Fruit fly (Drosophila melanogaster): ENCODE results near the gene TotF.

TotF gene

dm6 chr2L:19949600-19949999, 37.4 kb upstream of the TotF start:
- TF ChIP-seq eg (GFP tag; IDR thresholded peaks at IDR 0.05) (no peak), esn (GFP tag; optimal IDR thresholded peaks at IDR 0.05) (no peak), fkh (GFP tag; optimal IDR thresholded peaks at IDR 0.05) (peak; percentile 47), CG6163 (GFP tag; IDR thresholded peaks at IDR 0.05) (no peak), Eip75B (GFP tag; optimal IDR thresholded peaks at IDR 0.05) (no peak), Eip78C (GFP tag) (peak; percentile 32)

dm6 chr2L:19947992-19948524, 35.9 kb upstream of the TotF start:
- TF ChIP-seq ss (GFP tag; optimal IDR thresholded peaks at IDR 0.05) (no peak), Blimp-1 (GFP tag; optimal IDR thresholded peaks at IDR 0.05) (peak; percentile 53)

DNA sequence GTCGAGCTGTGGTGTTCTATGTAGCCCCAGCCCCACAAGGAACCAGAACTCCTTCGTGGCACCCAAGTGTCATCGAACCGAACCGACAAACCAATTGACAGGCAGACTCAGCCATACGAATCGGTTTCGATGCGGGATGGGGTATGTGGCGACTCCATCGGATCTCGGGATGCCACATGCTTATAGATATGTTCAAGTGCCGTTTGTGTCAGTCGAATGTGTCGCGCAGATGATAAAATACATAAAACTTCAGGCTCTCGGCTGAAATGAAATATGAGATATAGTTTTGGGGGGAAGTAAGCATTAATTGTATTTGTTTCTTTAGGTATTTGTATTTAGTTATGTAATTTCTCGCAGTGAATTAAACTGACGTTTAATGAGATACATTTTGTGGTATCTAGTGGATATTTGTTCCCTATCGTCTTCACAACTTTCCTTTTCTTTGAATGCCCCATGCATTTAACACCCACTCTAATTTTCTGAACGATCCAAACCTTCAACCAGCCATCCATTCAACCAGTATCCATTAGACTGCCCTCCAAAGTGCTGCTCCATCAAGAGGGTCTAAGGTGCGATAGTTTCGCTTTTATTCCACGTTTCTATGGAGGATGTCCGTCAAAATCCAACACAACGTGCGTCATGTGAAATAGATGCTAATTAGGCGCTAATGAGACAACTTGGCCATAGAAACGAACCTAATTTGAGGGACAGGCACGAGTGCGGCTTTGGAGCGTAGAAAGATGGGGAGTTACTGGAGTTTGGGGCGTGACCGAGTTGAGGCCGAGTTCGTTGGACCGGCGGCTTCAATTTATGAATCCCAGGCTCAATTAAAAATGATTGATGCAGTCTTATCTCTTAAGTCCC, 32.4 kb upstream of the TotF start:
- TF ChIP-seq CG11762 (GFP tag; optimal IDR thresholded peaks at IDR 0.05; ENCODE audit: insufficient read depth) = no peak
- TF ChIP-seq Ets21C (GFP tag; optimal IDR thresholded peaks at IDR 0.05) = no peak
- TF ChIP-seq Lpt (GFP tag; optimal IDR thresholded peaks at IDR 0.05) = no peak
- no peak for TF ChIP-seq CG3919 (GFP tag; optimal IDR thresholded peaks at IDR 0.05)
- TF ChIP-seq salr (GFP tag; optimal IDR thresholded peaks at IDR 0.05) = no peak
- TF ChIP-seq CG16779 (tag; optimal IDR thresholded peaks at IDR 0.05) = no peak
- no peak for TF ChIP-seq Eip93F (GFP tag; optimal IDR thresholded peaks at IDR 0.05)
- TF ChIP-seq CG6276 (GFP tag; optimal IDR thresholded peaks at IDR 0.05) = no peak
- no peak for TF ChIP-seq Smox (GFP tag; optimal IDR thresholded peaks at IDR 0.05)
- TF ChIP-seq spab (GFP tag; optimal IDR thresholded peaks at IDR 0.05) = no peak
- TF ChIP-seq CG34406 (GFP tag; optimal IDR thresholded peaks at IDR 0.05) = no peak
- no peak for TF ChIP-seq net (GFP tag; optimal IDR thresholded peaks at IDR 0.05)
- TF ChIP-seq OdsH (GFP tag; optimal IDR thresholded peaks at IDR 0.05) = no peak
- no peak for TF ChIP-seq fkh (GFP tag; optimal IDR thresholded peaks at IDR 0.05)
- no peak for TF ChIP-seq CG6792 (GFP tag; optimal IDR thresholded peaks at IDR 0.05)

dm6 chr2L:19943112-19943511, 30.9 kb upstream of the TotF start:
- TF ChIP-seq OdsH (GFP tag; optimal IDR thresholded peaks at IDR 0.05) (no peak), Eip78C (GFP tag) (no peak), svp (GFP tag) (peak; percentile 40), CG6808 (GFP tag; optimal IDR thresholded peaks at IDR 0.05) (no peak), CG10631 (GFP tag; optimal IDR thresholded peaks at IDR 0.05) (no peak), Ets21C (GFP tag; optimal IDR thresholded peaks at IDR 0.05) (no peak)

- TF ChIP-seq svp (GFP tag) = peak; percentile 47
- no peak for TF ChIP-seq CG4318 (GFP tag; optimal IDR thresholded peaks at IDR 0.05)
Measured at dm6 chr2L:19942510-19942909, 30.3 kb upstream of the TotF start.

- peak; percentile 84 for TF ChIP-seq CG32006 (GFP tag; optimal IDR thresholded peaks at IDR 0.05)
- peak; percentile 82 for TF ChIP-seq CG6163 (GFP tag; IDR thresholded peaks at IDR 0.05)
- peak; percentile 86 for TF ChIP-seq svp (GFP tag)
- peak; percentile 75 for TF ChIP-seq Gug (GFP tag; IDR thresholded peaks at IDR 0.05)
- peak; percentile 32 for TF ChIP-seq cyc (GFP tag; optimal IDR thresholded peaks at IDR 0.05)
- peak; percentile 67 for TF ChIP-seq CG16779 (tag; optimal IDR thresholded peaks at IDR 0.05)
- peak; percentile 90 for TF ChIP-seq esn (GFP tag; optimal IDR thresholded peaks at IDR 0.05)
- TF ChIP-seq Sox14 (GFP tag; optimal IDR thresholded peaks at IDR 0.05) = peak; percentile 83
- TF ChIP-seq dsx (GFP tag; optimal IDR thresholded peaks at IDR 0.05; ENCODE audit: poor library complexity, severe bottlenecking) = peak; percentile 41
- TF ChIP-seq spab (GFP tag; optimal IDR thresholded peaks at IDR 0.05) = peak; percentile 87
- TF ChIP-seq CG15336 (GFP tag; IDR thresholded peaks at IDR 0.05) = peak; percentile 89
- peak; percentile 42 for TF ChIP-seq Blimp-1 (GFP tag; optimal IDR thresholded peaks at IDR 0.05)
- peak; percentile 88 for TF ChIP-seq Eip78C (GFP tag)
- TF ChIP-seq ss (GFP tag; optimal IDR thresholded peaks at IDR 0.05) = peak; percentile 50 to 56
- TF ChIP-seq Sox15 (GFP tag; optimal IDR thresholded peaks at IDR 0.05) = peak; percentile 85
- peak; percentile 90 for TF ChIP-seq pdm3 (GFP tag; optimal IDR thresholded peaks at IDR 0.05)
- TF ChIP-seq CG3032 (tag; optimal IDR thresholded peaks at IDR 0.05) = peak; percentile 81
- TF ChIP-seq OdsH (GFP tag; optimal IDR thresholded peaks at IDR 0.05) = peak; percentile 90
- peak; percentile 89 for TF ChIP-seq Met (GFP tag; optimal IDR thresholded peaks at IDR 0.05)
- TF ChIP-seq Hr4 (GFP tag; optimal IDR thresholded peaks at IDR 0.05) = peak; percentile 54
- peak; percentile 70 for TF ChIP-seq CG3919 (GFP tag; optimal IDR thresholded peaks at IDR 0.05)
- peak; percentile 85 for TF ChIP-seq CG6808 (GFP tag; optimal IDR thresholded peaks at IDR 0.05)
- TF ChIP-seq CG6854 (GFP tag; optimal IDR thresholded peaks at IDR 0.05) = peak; percentile 10
Measured at dm6 chr2L:19941352-19941851, 29.2 kb upstream of the TotF start.

Data from whole organism, prepupa.